Worm (Caenorhabditis elegans): Measurements from ENCODE around the gene str-32.

Gene str-32

DNA sequence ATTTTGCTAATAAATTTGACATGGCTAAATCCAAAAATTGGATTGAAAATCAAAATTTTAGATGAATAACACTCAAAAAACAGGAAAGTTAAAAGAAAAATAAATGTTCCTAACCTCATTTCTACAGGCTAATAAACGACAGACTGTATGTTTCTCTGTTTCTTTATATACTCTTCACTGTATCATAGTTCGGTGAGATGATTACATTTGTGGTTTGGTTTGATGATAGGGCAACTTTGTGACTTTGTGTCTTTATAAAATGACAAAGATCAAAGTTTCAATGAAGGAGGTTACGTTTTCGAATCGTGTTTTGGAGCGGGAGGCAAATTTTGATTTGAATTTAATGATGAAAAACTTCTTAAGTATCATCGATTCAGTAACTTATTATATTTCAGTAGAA lies 8.2 kb upstream of the str-32 start, which contains the start of gene ugt-12 (continued):
- TF ChIP-seq dmd-6 (GFP tag; IDR thresholded peaks at IDR 0.05) (peak; percentile 60), ces-1 (GFP tag; optimal IDR thresholded peaks at IDR 0.05) (no peak), cey-2 (tag; optimal IDR thresholded peaks at IDR 0.05; ENCODE audit: borderline replicate concordance, insufficient read depth) (no peak), unc-39 (tag; optimal IDR thresholded peaks at IDR 0.05) (no peak), ceh-32 (tag; optimal IDR thresholded peaks at IDR 0.05; ENCODE audit: poor library complexity) (no peak), mdt-29 (GFP tag; IDR thresholded peaks at IDR 0.05) (no peak), lin-39 (tag; optimal IDR thresholded peaks at IDR 0.05) (no peak), ceh-28 (tag; optimal IDR thresholded peaks at IDR 0.05) (no peak), unc-130 (GFP tag; optimal IDR thresholded peaks at IDR 0.05) (no peak), zag-1 (tag; optimal IDR thresholded peaks at IDR 0.05) (no peak), F49E8.2 (tag; optimal IDR thresholded peaks at IDR 0.05; ENCODE audit: borderline replicate concordance) (no peak), hlh-11 (tag; optimal IDR thresholded peaks at IDR 0.05) (peak; percentile 37), mdl-1 (tag; optimal IDR thresholded peaks at IDR 0.05) (no peak), arid-1 (GFP tag; conservative IDR thresholded peaks at IDR 0.05) (no peak), hlh-30 (tag; optimal IDR thresholded peaks at IDR 0.05; ENCODE audit: insufficient read depth) (peak; percentile 18), dpl-1 (GFP tag; optimal IDR thresholded peaks at IDR 0.05) (no peak), nhr-6 (tag; optimal IDR thresholded peaks at IDR 0.05) (no peak)

DNA sequence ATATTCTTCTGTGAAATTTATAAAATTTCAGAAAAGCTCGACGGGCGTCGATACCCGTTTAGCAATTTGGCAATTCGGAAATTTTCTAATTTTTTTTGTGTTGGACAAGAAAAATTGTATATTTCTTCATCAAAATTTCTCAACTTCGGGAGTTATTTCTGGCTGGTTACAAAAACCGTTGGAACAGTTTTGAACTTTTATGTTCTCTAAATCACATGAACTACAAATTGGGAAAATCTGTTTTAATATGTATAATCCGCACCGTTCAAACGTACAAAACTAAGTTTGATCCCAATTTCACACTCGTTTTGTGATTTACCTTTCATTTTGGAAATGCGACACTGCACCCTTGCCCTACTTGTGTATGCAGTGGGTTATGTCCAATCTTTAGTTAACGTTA lies 4.1 kb upstream of the str-32 start, which contains the start of gene T19H12.3:
TSS of gene T19H12.3 (plus strand) at position 301 of the 400 bp plus-strand sequence.
- TF ChIP-seq nhr-48 (tag; optimal IDR thresholded peaks at IDR 0.05) (no peak), ceh-44 (GFP tag; IDR thresholded peaks at IDR 0.05) (no peak), fos-1 (tag; optimal IDR thresholded peaks at IDR 0.05) (no peak), vab-7 (GFP tag; IDR thresholded peaks at IDR 0.05) (no peak), aha-1 (tag) (no peak), lin-13 (GFP tag; optimal IDR thresholded peaks at IDR 0.05) (no peak), duxl-1 (tag; optimal IDR thresholded peaks at IDR 0.05; ENCODE audit: poor library complexity) (no peak), egl-27 (tag; optimal IDR thresholded peaks at IDR 0.05) (no peak), daf-8 (GFP tag; IDR thresholded peaks at IDR 0.05) (no peak), hlh-30 (tag; optimal IDR thresholded peaks at IDR 0.05; ENCODE audit: insufficient read depth) (no peak), F37D6.2 (tag; optimal IDR thresholded peaks at IDR 0.05) (no peak), gei-8 (GFP tag; optimal IDR thresholded peaks at IDR 0.05) (no peak)

ce11 chrV:4884490-4884889 lies 3.2 kb upstream of the str-32 start, which contains the start of gene T19H12.12:
TSS of gene T19H12.12 (plus strand) at chrV:4884790.
- no peak for TF ChIP-seq attf-4 (tag; optimal IDR thresholded peaks at IDR 0.05)
- no peak for TF ChIP-seq lir-3 (tag; optimal IDR thresholded peaks at IDR 0.05)
- no peak for TF ChIP-seq hlh-30 (tag; optimal IDR thresholded peaks at IDR 0.05; ENCODE audit: insufficient read depth)
- TF ChIP-seq nhr-11 (tag; optimal IDR thresholded peaks at IDR 0.05): no peak
- no peak for TF ChIP-seq lin-38 (GFP tag; IDR thresholded peaks at IDR 0.05)
- TF ChIP-seq madf-9 (GFP tag; conservative IDR thresholded peaks at IDR 0.05): no peak

DNA sequence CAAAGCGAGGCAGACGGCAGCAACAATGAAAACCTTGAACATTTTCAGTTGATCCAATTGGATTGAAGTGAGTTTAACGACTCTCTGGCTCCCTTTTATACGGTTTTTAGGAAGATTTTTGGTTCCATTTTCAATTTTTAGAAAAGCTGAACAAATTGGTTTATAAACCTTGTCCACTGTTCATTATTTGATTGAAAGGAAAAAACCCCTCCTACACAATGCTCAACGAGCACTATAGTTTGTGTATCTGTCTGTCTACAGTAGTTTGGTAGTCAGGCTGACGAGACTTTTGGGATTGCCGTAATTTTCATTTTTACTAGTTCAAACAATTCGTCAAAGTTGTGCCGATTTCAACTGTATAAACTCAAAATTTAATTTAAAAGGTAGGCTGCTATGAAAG lies 2.0 kb downstream of the str-32 start, which contains the start of gene T19H12.15:
TSS of gene T19H12.15 (minus strand) at position 101 of the 400 bp plus-strand sequence.
- TF ChIP-seq fkh-10 (GFP tag; optimal IDR thresholded peaks at IDR 0.05) (no peak), egl-27 (tag; optimal IDR thresholded peaks at IDR 0.05) (no peak), D1046.2 (GFP tag; IDR thresholded peaks at IDR 0.05) (no peak), aly-2 (tag; optimal IDR thresholded peaks at IDR 0.05) (no peak), sdz-12 (GFP tag; optimal IDR thresholded peaks at IDR 0.05) (no peak), R02D3.7 (tag; optimal IDR thresholded peaks at IDR 0.05) (no peak), Y105C5A.15 (GFP tag; IDR thresholded peaks at IDR 0.05) (no peak), ceh-32 (tag; optimal IDR thresholded peaks at IDR 0.05; ENCODE audit: poor library complexity) (no peak), php-3 (GFP tag; IDR thresholded peaks at IDR 0.05) (no peak), ceh-44 (GFP tag; IDR thresholded peaks at IDR 0.05) (no peak), lin-38 (GFP tag; IDR thresholded peaks at IDR 0.05) (no peak), daf-19 (GFP tag; conservative IDR thresholded peaks at IDR 0.05) (no peak)

Data from whole organism, L4 larva.